Fruit fly (Drosophila melanogaster) whole organism: ENCODE data around the gene CG42481.

Experiments used
- CG8478 ChIP-seq: fragments of >200 bp; optimal IDR thresholded peaks from 2 replicates; lab custom pipeline; 2018; ENCODE audit warnings: inconsistent platforms
- EcR ChIP-seq, 2 experiments: fragments of >200 bp; optimal IDR thresholded peaks; 2 replicates each; lab custom pipeline; 2017; ENCODE audit warnings: missing biosample characterization in 2 of 2, missing genetic modification characterization in 2 of 2, missing genetic modification reagents in 2 of 2
- pan ChIP-seq: fragments of >200 bp; optimal IDR thresholded peaks from 2 replicates; lab custom pipeline; 2017
- psq ChIP-seq: fragments of >200 bp; optimal IDR thresholded peaks from 2 replicates; lab custom pipeline; 2017
- usp ChIP-seq: fragments of >200 bp; optimal IDR thresholded peaks from 2 replicates; lab custom pipeline; 2017; ENCODE audit warnings: missing biosample characterization, missing genetic modification characterization, mixed read lengths

DNA sequence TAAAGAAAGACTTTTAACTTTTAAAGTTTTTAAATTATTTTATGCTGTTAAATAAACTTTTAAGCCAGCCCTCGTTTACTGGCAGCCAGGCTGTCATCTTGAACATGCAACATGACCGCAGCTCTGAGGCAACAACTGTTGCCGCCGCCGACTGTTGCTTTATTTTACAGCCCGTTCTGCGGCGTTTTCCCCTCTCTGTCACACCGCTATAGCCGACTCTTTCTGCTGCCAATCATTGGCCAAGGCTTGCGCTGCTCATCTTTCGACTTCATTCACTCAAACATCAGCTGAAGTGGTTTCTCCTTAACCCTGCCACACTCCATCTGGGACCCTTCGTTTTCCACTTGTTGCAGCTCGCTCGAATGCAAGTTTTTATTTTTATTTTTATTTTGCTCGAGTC is 42.7 kb downstream of the CG42481 start:
- TF ChIP-seq usp (GFP tag; lab: Kevin White, UChicago) = no peak
- TF ChIP-seq EcR (GFP tag; optimal IDR thresholded peaks at IDR 0.05; lab: Kevin White, UChicago) = no peak
- no peak for TF ChIP-seq psq (lab: Kevin White, UChicago)
- TF ChIP-seq CG8478 (lab: Kevin White, UChicago) = no peak
- no peak for TF ChIP-seq pan
